Fruit fly (Drosophila melanogaster) whole organism, prepupa: ENCODE measurements around the gene Ddc.

Experiments used
- CG11902 ChIP-seq: fragments of 200-800 bp; sonication (Bioruptor generic); optimal IDR thresholded peaks from 3 replicates; lab custom pipeline; 2016; ENCODE audit warnings: missing biosample characterization, missing genetic modification characterization
- CG8632 ChIP-seq: fragments of 200-800 bp; sonication (Bioruptor generic); optimal IDR thresholded peaks from 3 replicates; lab custom pipeline; 2016; ENCODE audit warnings: missing biosample characterization, missing genetic modification characterization
- CG9139 ChIP-seq: fragments of 200-800 bp; sonication (Bioruptor generic); optimal IDR thresholded peaks from 3 replicates; lab custom pipeline; 2017; ENCODE audit warnings: missing biosample characterization, mild to moderate bottlenecking, missing genetic modification characterization
- Lpt ChIP-seq: fragments of 200-800 bp; sonication (Bioruptor generic); optimal IDR thresholded peaks from 3 replicates; lab custom pipeline; 2016; ENCODE audit warnings: missing biosample characterization, missing genetic modification characterization
- svp ChIP-seq: fragments of 200-800 bp; sonication (Bioruptor generic); peaks from one replicate; lab custom pipeline; 2016; ENCODE audit warnings: missing biosample characterization, missing genetic modification characterization

DNA sequence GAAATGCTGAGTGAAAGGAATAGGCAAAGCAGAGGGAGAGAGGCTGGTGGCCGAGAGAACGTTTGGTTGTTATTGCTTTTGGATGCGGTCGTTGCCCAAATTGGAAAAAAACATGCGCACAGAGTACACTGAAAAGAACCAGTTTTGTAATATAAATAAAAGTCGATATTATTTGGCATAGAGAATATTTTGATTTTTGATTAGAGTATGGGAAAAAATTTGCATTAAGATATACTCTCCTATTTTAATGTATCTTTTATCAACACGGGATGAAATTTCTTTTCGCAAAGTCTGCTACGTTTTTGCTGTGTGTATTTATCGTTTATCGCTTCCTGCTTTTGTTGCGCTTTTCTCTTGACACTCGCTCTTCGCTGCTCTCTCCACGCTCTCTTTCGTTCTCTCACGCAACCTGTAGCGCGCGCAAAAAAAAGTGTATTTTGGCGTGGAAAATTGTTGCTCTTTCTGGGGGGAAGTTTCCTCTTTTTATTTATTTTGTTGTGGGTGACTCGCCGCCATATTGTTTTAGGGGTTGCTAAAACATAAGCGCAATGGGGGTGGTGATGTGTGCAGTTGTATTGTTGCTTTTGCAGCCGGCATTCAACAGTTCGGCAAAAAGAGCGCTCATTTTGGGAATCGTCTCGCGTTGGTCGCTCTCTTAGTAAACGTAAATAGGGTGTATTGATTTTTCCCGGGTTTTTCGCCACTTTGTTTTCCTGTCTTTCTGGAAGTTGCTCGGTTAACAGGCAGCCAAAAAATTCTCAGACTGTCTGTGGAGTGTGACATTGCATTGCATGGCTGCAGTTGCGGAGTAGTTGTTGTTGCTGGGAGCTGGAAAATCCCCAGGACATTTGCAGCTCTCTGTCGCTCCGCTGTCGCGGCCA, 45.1 kb upstream of the Ddc start:
- TF ChIP-seq CG9139 (GFP tag; lab: Kevin White, UChicago) (peak; percentile 74), svp (GFP tag; lab: Kevin White, UChicago) (peak; percentile 98), CG8632 (peak; percentile 92), CG11902 (peak; percentile 83), Lpt (GFP tag; lab: Kevin White, UChicago) (peak; percentile 96)
